Worm (Caenorhabditis elegans) whole organism, L4/young adult: Measurements from ENCODE around the gene EEED8.2.

Experiments used
- W03F9.2 ChIP-seq: fragments of 150-350 bp; optimal IDR thresholded peaks from 2 replicates; lab custom pipeline; 2014; ENCODE audit warnings: missing biosample characterization, missing genetic modification characterization
- dao-5 ChIP-seq: sonication (generic microtip); optimal IDR thresholded peaks from 2 replicates; lab custom pipeline; 2016; ENCODE audit warnings: missing genotype, missing genetic modification characterization, moderate library complexity, missing compliant biosample characterization
- him-1 ChIP-seq: sonication (generic microtip); optimal IDR thresholded peaks from 2 replicates; lab custom pipeline; 2016; ENCODE audit warnings: missing genotype, missing genetic modification reagents, missing genetic modification characterization, missing compliant biosample characterization

DNA sequence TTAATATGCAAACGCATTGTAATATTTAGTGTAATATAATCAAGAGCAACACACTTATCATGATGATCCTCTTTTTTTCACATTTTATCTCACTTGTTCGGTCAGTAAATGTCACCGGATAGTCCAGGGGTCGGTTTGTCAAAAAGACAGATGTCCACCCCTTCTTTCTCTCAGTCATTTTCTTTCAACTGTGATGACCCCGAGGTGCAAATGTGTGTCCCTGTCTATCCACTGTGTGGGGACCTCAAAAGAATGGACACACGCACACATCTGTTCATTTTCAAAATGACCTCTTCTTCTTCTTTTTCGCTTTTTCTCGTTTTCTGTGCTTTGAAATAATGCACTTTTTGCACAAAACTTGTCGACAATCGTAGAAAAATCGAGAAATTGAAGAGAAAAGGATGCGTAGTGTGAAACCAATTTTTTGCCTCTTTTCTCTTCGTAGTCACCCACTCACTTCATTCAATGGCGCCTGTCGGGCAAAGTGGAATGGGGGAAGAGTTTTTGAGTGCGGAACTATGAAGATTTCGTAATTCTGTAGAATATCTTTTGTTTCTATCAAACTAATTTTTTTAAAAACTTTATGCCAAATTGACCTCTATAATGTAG, 47.3 kb downstream of the EEED8.2 start:
- TF ChIP-seq W03F9.2 (no peak), him-1 (tag; lab: Kevin White, UChicago) (no peak), dao-5 (tag; lab: Kevin White, UChicago) (no peak)
